Worm (Caenorhabditis elegans) whole organism, midembryonic: ENCODE results near the gene dpy-28.

Experiments
- cog-1 ChIP-seq: sonication (generic microtip); optimal IDR thresholded peaks from 2 replicates; lab custom pipeline; 2016; ENCODE audit warnings: missing genetic modification characterization, missing compliant biosample characterization
- flt-1 ChIP-seq: fragments of 200-800 bp; sonication (Bioruptor generic); IDR thresholded peaks from 2 replicates; pipeline ENCODE4 v1.3.6; 2022; ENCODE audit warnings: missing genetic modification characterization, missing compliant biosample characterization
- klf-2 ChIP-seq: fragments of 200-800 bp; sonication (Bioruptor generic); conservative IDR thresholded peaks from 2 replicates; pipeline ENCODE4 v1.3.6; 2022; ENCODE audit warnings: missing genetic modification reagents, missing genetic modification characterization, missing compliant biosample characterization
- tab-1 ChIP-seq: fragments of 200-800 bp; sonication (Bioruptor generic); IDR thresholded peaks from 2 replicates; pipeline ENCODE4 v1.3.6; 2022; ENCODE audit warnings: missing genetic modification characterization, missing compliant biosample characterization
- ztf-29 ChIP-seq: fragments of 200-800 bp; sonication (Bioruptor generic); IDR thresholded peaks from 2 replicates; pipeline ENCODE4 v1.3.6; 2022; ENCODE audit warnings: missing genetic modification reagents, missing genetic modification characterization, missing compliant biosample characterization

ce11 chrIII:10754379-10754778 lies 8.6 kb upstream of the dpy-28 start:
- TF ChIP-seq cog-1 (no peak), ztf-29 (GFP tag; lab: Robert Waterston, UW) (no peak), klf-2 (no peak), tab-1 (no peak), flt-1 (no peak)
